Fruit fly (Drosophila melanogaster) S2 (cell line): ENCODE data around the gene CG5639.
A peak's percentile ranks its signal among the peaks of the same experiment; 100 is the strongest.

Source experiments
- CG8478 ChIP-seq: fragments of >200 bp; optimal IDR thresholded peaks from 2 replicates; lab custom pipeline; 2018
- CTCF ChIP-seq, 2 experiments: fragments of >200 bp; optimal IDR thresholded peaks; 2 replicates each; lab custom pipeline; 2018

Gene CG5639

DNA sequence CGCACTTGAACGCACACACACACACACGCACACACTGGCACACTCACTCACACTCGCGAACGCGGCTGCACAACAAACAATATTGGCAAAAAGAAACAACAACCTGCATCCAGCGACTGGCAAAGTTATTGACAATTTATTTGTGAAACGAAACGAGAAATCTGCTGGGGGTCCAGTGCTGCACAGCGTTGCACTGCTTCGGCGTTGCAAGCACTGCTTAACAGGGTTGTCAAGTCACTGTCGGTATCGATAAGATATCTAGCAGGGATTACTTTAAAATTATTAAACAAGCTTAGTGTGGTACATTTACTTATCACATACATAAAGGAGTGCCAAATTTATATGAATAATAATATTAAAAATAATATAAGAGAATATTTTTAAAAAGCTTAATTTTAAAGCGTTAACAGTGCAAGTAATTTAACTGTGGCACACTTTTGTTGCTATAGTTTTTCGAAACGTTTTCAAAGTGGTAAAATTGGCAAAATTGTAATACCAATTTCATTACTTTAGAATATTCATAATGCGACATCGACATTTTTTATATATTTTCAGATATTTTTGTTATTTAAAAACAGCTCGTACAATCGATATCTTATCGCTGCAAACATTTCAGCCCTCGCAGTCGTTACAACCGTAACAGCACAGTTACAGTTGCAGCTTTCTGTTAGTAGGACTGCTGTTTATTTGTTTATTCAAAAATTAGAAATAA is 11.4 kb upstream of the CG5639 start, which contains the start of the genes dsd and Tusp:
Gene dsd (minus strand): TSS at position 179 of the 712 bp plus-strand sequence.
Gene Tusp (plus strand): TSS at position 662 of the 712 bp plus-strand sequence.
- no peak for TF ChIP-seq CTCF (optimal IDR thresholded peaks at IDR 0.05; lab: Kevin White, UChicago)
- no peak for TF ChIP-seq CG8478 (lab: Kevin White, UChicago)

DNA sequence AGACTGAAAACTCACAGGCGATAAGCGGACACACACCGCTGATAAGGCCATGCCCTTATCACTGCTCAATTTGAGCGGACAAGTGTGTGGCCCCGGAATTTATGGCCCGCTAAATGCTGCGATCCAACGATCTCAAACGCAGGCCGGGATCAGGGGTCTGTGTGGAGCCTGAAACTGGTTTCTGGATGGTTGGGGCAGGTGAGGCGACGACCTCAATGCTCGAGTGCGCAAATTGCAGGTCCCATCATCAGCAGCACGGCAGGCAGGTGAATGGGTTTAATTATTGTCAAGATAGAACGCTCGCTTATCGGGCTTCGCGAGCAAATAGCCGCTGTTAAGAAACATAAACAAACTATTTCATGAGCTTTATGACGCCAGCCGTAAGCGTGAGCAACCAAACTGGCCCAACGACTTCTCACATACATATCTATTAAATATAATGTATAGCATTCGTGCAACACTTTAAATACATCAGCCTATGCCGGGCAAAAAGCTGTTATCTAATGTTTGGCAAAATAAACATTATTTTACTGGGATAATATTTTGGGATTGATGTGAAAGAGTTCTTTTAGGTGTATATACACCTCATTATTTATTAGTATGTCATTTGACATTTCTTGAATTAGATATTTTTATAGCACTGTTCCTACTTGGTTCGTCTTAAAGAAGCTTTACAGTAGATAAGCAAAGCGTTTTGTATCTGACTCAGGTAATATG is 9.8 kb upstream of the CG5639 start:
- TF ChIP-seq CG8478 (lab: Kevin White, UChicago) (no peak), CTCF (optimal IDR thresholded peaks at IDR 0.05; lab: Kevin White, UChicago) (no peak)

DNA sequence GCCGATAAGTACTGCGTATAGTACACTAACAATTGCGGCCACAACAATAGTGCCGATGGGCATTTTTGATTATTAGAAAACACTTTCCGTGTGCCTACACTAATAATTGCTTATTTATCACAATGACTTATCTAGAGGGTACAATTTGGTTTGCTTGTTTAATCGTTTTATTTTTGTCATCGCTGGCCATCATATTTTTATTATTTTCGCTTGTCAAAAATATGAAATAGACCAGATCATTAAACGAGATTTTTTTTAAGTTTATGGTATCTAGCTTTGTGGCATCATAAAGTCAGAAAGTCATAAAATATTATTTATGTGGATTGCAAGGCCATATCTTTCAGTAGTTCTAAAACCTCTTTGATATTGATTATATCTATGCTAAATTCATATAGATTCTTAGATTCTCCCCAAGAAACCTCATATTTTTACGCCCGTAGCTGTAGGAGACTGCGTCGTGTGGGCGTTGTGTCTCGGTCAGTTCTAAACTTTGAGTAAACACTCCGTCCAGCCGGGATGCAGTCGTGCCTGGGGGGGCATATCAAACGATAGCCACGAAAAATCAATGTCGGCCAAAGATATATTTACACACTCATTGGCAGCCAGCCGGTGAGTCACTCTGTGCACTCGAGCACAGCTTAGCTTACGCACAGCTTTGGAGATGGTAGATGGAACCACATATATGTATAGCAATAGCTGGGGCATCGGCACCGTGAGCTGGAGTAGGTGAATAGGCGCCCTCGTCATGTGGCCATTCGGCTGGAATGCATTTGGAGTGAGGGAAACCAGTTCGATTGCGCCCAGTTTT is 8.9 kb upstream of the CG5639 start:
- TF ChIP-seq CTCF (optimal IDR thresholded peaks at IDR 0.05; lab: Kevin White, UChicago) (no peak), CG8478 (lab: Kevin White, UChicago) (no peak)

DNA sequence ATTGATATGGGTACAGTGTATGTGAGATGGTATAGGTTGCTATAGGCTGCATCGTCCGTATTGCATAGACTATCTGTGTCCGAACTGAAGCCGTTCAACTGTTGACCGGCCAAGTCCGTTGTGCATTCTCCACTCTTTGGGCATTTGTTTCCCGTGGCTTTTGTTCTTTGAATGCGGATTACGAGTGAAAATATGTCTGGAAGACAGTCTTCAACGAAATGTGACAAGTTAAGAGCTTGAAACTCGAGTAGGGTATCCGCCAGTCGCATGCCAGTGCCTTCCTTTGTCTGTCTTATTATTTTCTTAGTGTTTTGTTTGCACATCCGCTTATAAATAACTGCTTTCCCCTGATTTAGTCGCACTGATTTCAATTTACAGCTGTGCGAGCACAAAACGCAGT is 7.7 kb upstream of the CG5639 start:
- TF ChIP-seq CTCF (optimal IDR thresholded peaks at IDR 0.05; lab: Kevin White, UChicago) (no peak), CG8478 (lab: Kevin White, UChicago) (no peak)

DNA sequence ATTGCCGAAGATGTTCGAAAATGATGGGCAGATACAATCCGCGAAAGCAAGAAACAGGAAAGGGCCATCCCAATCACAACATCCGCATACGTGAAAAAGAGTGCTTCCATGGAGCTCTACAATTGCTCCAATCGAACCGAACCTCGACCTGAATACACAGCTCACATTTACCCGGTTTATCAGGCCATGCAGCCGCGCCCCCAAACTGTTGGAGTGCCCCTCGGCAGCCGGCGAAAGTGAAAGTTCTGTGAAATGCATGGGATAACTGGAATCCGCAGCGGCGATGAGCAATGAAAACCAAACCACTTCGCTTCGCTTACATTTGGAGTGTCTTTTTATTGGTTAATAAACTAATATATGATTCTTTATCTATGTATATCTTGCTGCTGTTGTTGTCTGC is 1.3 kb upstream of the CG5639 start:
- TF ChIP-seq CG8478 (lab: Kevin White, UChicago) (no peak), CTCF (optimal IDR thresholded peaks at IDR 0.05; lab: Kevin White, UChicago) (no peak)

DNA sequence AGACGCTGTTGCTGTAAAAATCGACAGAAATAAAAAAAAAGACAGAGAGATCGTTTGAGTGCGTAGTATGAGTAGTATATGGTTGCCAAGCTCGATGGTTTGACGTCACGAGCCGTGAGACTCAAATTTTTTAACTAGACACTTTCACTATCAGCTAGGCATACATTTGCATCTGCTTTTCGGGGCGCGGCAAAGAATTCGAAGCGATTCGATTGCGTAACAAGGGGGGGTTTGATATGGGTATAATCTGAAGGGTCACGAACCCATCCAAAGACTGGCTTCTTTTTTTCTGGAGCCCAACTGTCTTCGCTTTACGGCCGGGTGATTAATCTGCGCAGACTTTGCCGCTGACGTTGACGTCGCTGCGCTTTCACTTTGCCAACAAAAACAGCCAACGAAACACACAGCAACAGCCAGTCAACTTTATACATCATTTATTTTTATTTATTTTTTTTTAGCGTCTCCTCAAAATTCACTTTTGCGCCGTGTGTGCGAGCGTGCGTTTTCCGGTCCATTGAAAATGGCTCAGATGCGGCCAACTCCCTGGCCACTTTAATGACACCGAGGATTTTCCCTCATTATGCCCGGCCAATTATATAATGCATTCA is 2.2 kb downstream of the CG5639 start:
- TF ChIP-seq CTCF (optimal IDR thresholded peaks at IDR 0.05; lab: Kevin White, UChicago) (no peak), CG8478 (lab: Kevin White, UChicago) (no peak)

DNA sequence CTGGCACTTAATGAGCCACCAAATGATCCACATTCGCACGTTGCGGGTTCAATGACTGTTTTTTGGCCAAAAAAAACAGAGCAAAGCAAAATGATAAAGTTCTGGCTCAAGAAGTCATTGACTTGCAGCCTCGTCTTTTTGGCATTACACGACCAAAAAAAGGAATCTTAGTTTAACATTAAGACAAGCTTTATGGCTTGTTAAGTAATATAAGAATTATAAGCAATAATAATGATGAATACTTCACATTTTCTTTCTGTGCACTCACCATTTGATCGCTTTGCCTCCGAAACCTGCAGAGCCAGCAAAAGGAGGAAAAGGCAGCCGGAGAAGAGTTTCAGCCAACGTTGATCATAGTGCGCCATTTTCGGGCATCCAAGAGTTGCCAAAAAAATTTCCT is 2.8 kb downstream of the CG5639 start:
- TF ChIP-seq CTCF (optimal IDR thresholded peaks at IDR 0.05; lab: Kevin White, UChicago): no peak
- TF ChIP-seq CG8478 (lab: Kevin White, UChicago): no peak

DNA sequence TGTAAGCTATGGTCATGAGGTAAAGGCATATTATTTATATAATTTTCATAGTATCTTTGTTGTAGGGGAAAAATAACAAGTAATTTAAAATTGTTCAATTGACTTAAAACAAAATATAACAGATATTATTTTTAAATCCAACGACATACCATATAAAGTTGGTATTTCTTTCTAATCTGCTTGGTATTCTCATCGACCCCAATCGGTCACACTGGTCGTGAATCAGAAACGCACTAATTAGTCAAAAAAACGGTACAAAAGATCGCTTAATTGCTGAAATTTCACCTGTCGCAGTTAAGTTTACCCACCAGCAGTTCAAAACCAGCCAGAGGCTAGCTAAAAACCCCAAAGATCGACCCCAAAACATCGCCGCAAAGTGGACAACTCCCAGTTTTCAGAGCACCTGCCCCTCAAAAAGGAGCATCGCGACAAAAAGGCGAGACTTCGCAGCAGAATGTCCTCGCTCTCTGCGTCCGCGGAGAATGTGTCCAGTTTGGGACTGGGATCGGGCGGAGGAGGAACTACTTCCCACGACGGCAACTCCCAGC is 13.2 kb downstream of the CG5639 start, which contains the start of gene pins:
Gene pins (plus strand): TSS at position 207 of the 548 bp plus-strand sequence.
- TF ChIP-seq CTCF (optimal IDR thresholded peaks at IDR 0.05; lab: Kevin White, UChicago): no peak
- TF ChIP-seq CG8478 (lab: Kevin White, UChicago): no peak

DNA sequence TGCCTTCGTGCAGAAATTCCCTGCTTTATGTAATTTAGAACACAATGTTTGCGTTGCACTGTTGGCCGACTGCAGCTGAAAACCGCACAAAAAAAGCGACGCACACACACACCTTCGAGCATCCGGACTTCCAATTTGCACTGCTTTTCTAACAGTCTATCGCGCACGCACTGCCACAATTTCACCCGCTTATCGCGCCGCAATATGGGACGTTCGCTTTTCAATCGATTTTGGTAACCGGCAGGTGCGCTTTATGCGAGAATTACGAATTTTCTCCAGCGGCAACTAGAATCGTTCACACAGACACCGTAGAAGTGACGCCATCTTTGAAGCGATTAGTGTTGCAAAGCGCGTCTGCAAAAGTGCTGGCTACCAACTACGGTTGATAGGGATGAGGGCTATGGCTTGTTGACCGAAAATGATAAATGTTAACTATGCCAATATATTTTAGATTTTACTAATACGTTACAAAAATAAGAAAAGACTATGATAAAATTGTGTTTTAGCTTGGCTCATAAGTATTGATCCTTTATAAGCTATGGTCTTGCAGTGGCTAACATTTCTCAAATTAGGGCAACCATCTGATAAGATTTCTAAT is 13.9 kb downstream of the CG5639 start, which contains the start of gene wdb:
Gene wdb (minus strand): TSS at position 352 of the 598 bp plus-strand sequence.
- TF ChIP-seq CTCF (optimal IDR thresholded peaks at IDR 0.05; lab: Kevin White, UChicago) (no peak), CG8478 (lab: Kevin White, UChicago) (no peak)

DNA sequence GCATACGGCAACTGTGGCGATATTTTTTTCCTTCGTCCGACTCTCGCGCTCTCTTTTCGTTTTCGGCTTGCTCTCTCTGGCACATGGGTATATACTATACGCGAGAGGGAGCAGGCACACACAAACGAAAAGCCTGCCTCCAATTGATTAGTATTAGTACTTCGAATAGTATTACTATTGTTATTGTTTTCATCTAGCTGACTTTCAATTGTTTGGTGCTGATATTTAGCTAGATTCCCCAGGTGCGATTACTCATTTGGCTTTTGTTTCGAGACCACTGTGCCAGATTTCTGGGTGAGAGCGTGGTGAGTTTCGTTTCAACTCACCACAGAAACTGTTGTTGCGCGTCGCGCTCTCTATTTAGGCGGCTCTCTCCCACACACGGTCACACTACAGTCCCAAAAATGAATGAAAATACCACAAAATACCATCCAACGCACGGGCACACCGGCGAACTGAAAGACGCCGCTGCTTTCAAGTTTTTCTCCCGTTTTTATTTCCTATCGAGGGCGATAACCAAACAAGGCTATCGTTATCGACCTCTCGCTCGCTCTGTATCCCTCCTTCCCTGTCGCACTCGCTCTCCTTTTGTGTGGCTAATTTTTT is 14.6 kb downstream of the CG5639 start:
- TF ChIP-seq CTCF (optimal IDR thresholded peaks at IDR 0.05; lab: Kevin White, UChicago) (peak; percentile 45 to 62), CG8478 (lab: Kevin White, UChicago) (no peak)

DNA sequence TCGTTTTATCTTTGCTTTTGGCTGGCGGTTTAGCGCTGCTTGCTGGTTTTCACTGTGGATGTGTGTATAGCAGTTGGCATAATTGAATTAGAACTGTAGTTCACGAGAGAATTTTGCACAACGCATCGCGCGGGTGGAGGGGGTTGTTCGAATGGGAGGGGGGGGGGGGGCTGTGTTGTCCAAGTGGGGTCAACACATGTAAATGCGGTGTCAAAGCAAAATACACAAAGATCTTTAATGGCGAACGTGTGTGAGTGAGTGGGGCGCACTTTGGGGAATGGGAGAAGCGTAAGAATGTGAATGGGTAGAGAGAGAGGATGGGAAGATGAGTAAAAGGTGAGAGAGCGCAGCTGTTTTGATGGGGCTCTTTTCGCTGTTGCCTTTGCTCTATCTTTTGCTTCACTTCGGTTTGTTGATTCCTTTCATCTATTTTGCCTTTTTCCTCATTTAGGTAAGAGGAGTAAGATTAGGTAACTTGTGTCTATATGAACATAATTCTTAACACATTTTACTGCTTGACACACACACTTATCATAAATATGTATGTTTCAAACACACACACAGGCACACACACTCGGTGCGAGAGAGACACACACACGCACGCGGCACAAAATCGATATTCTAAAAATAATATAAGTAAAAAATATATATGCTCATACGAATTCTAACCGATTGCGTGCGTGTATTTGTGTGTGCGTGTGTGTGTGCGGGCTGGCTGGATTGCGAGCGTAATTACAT is 15.5 kb downstream of the CG5639 start:
- TF ChIP-seq CG8478 (lab: Kevin White, UChicago) (no peak), CTCF (optimal IDR thresholded peaks at IDR 0.05; lab: Kevin White, UChicago) (no peak)

DNA sequence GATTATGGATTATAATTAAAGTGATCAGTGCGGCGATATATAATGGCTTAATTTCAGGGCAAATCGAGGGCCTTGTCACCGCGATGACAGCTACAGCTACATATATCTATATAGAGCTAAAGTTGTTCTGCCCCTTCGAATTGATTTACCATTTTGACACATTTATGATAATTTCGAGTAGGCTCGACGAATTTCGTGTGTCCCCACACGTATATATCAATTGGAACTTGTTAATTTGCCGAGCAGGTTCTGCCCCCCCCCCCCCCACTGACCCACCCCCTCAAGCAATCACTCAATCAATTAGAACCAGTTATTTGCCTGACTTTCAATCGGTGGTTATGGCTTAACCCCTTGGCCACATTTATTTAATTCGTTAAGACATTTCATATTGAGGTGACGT is 16.5 kb downstream of the CG5639 start:
- no peak for TF ChIP-seq CG8478 (lab: Kevin White, UChicago)
- TF ChIP-seq CTCF (optimal IDR thresholded peaks at IDR 0.05; lab: Kevin White, UChicago): no peak
